Fruit fly (Drosophila melanogaster) whole organism, prepupa: ENCODE data around the gene meep.

ENCODE experiments used
- CG11902 ChIP-seq: fragments of 200-800 bp; sonication (Bioruptor generic); optimal IDR thresholded peaks from 3 replicates; lab custom pipeline; 2016; ENCODE audit warnings: missing biosample characterization, missing genetic modification characterization
- CG6163 ChIP-seq: fragments of 200-800 bp; sonication (Bioruptor generic); IDR thresholded peaks from 3 replicates; pipeline ENCODE4 v1.3.6; 2022; ENCODE audit warnings: missing biosample characterization, missing genetic modification characterization
- CG6276 ChIP-seq: fragments of 200-800 bp; sonication (Bioruptor generic); optimal IDR thresholded peaks from 2 replicates; lab custom pipeline; 2017; ENCODE audit warnings: missing biosample characterization, mild to moderate bottlenecking, missing genetic modification characterization
- CG6792 ChIP-seq: fragments of 200-800 bp; sonication (Bioruptor generic); optimal IDR thresholded peaks from 3 replicates; lab custom pipeline; 2016; ENCODE audit warnings: missing biosample characterization, missing genetic modification characterization
- CG6854 ChIP-seq: fragments of 200-800 bp; sonication (Bioruptor generic); optimal IDR thresholded peaks from 2 replicates; lab custom pipeline; 2017; ENCODE audit warnings: missing biosample characterization, mild to moderate bottlenecking, missing genetic modification characterization
- CG7368 ChIP-seq: fragments of 200-800 bp; sonication (Bioruptor generic); optimal IDR thresholded peaks from 3 replicates; lab custom pipeline; 2016; ENCODE audit warnings: missing biosample characterization, missing genetic modification characterization
- Gug ChIP-seq: fragments of 200-800 bp; sonication (Bioruptor generic); IDR thresholded peaks from 2 replicates; pipeline ENCODE4 v1.3.6; 2022; ENCODE audit warnings: missing biosample characterization, missing genetic modification characterization
- Lpt ChIP-seq: fragments of 200-800 bp; sonication (Bioruptor generic); optimal IDR thresholded peaks from 3 replicates; lab custom pipeline; 2016; ENCODE audit warnings: missing biosample characterization, missing genetic modification characterization
- Met ChIP-seq: fragments of 200-800 bp; sonication (Bioruptor generic); optimal IDR thresholded peaks from 3 replicates; lab custom pipeline; 2016; ENCODE audit warnings: missing biosample characterization, missing genetic modification characterization
- Smox ChIP-seq: fragments of 200-800 bp; sonication (Bioruptor generic); optimal IDR thresholded peaks from 3 replicates; lab custom pipeline; 2016; ENCODE audit warnings: missing biosample characterization, missing genetic modification characterization
- Sox102F ChIP-seq: fragments of 200-800 bp; sonication (Bioruptor generic); optimal IDR thresholded peaks from 2 replicates; lab custom pipeline; 2016; ENCODE audit warnings: missing biosample characterization, mild to moderate bottlenecking, missing genetic modification characterization
- dac ChIP-seq: fragments of 200-800 bp; sonication (Bioruptor generic); optimal IDR thresholded peaks from 2 replicates; lab custom pipeline; 2017; ENCODE audit warnings: missing biosample characterization, mild to moderate bottlenecking, missing genetic modification characterization
- spab ChIP-seq: fragments of 200-800 bp; sonication (Bioruptor generic); optimal IDR thresholded peaks from 2 replicates; lab custom pipeline; 2017; ENCODE audit warnings: missing biosample characterization, mild to moderate bottlenecking, missing genetic modification characterization, missing genetic modification reagents

DNA sequence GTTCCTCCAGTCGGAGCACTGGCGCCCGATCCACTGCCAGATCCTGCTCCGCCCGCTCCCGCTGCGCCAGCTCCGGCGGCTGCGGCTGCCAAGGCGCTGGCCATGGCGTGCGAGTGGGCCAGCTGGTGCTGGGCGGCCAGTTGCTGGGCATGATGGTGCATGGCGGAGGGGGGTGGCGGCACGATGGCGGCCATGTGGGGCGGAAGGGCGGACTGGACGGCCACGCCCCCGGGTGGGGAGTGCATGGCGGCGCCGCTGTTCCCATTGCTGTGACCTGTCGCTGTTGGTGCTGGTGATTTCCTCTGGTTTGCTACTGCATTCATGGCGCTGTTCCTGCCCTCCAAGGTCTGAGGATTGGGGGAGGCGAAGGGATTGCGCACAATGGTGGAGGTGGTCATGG is 30.0 kb downstream of the meep start:
- TF ChIP-seq CG6163 (no peak), spab (GFP tag; lab: Kevin White, UChicago) (no peak), CG6276 (GFP tag; lab: Kevin White, UChicago) (no peak), CG11902 (GFP tag; lab: Kevin White, UChicago) (no peak), Gug (GFP tag; lab: Robert Waterston, UW) (no peak), CG6854 (GFP tag; lab: Kevin White, UChicago) (no peak), Lpt (GFP tag; lab: Kevin White, UChicago) (no peak), CG7368 (GFP tag; lab: Kevin White, UChicago) (no peak), Smox (no peak), dac (no peak), Sox102F (GFP tag; lab: Kevin White, UChicago) (no peak), Met (GFP tag; lab: Kevin White, UChicago) (no peak), CG6792 (no peak)
